Worm (Caenorhabditis elegans): ENCODE measurements around the gene npp-26.

Gene npp-26

ce11 chrIV:4749155-4749554 lies 15.4 kb upstream of the npp-26 start:
- peak; percentile 4 for TF ChIP-seq sma-9 (GFP tag; optimal IDR thresholded peaks at IDR 0.05)
- TF ChIP-seq sma-9 (tag; optimal IDR thresholded peaks at IDR 0.05): no peak
- TF ChIP-seq nhr-237 (tag; optimal IDR thresholded peaks at IDR 0.05): no peak

ce11 chrIV:4749728-4750278 lies 14.7 kb upstream of the npp-26 start, which contains the start of the genes rpl-20 and Y17G9B.5:
Gene rpl-20 (minus strand): TSS chrIV:4749778.
Gene Y17G9B.5 (plus strand): TSS chrIV:4750240.
- TF ChIP-seq R02D3.7 (tag; optimal IDR thresholded peaks at IDR 0.05) (peak; percentile 100), ama-1 (optimal IDR thresholded peaks at IDR 0.05) (peak; percentile 95), unc-55 (GFP tag; optimal IDR thresholded peaks at IDR 0.05) (peak; percentile 100), nhr-12 (tag; optimal IDR thresholded peaks at IDR 0.05) (peak; percentile 83), dmd-4 (tag; optimal IDR thresholded peaks at IDR 0.05) (peak; percentile 84), ceh-82 (tag; optimal IDR thresholded peaks at IDR 0.05) (peak; percentile 97), sma-3 (GFP tag; optimal IDR thresholded peaks at IDR 0.05) (peak; percentile 100), nhr-10 (tag; optimal IDR thresholded peaks at IDR 0.05) (peak; percentile 96), mbf-1 (tag; optimal IDR thresholded peaks at IDR 0.05) (peak; percentile 71), lin-11 (tag; optimal IDR thresholded peaks at IDR 0.05) (peak; percentile 98), peb-1 (tag; optimal IDR thresholded peaks at IDR 0.05) (no peak), nhr-6 (tag; optimal IDR thresholded peaks at IDR 0.05) (peak; percentile 100), zag-1 (tag; optimal IDR thresholded peaks at IDR 0.05) (peak; percentile 98), elt-1 (tag; optimal IDR thresholded peaks at IDR 0.05) (peak; percentile 52), C34F6.9 (tag; optimal IDR thresholded peaks at IDR 0.05) (peak; percentile 100), nhr-23 (tag; optimal IDR thresholded peaks at IDR 0.05) (no peak), nhr-237 (tag; optimal IDR thresholded peaks at IDR 0.05) (peak; percentile 94), nhr-21 (tag; optimal IDR thresholded peaks at IDR 0.05) (peak; percentile 100), alr-1 (tag; optimal IDR thresholded peaks at IDR 0.05) (peak; percentile 97), mab-5 (tag; optimal IDR thresholded peaks at IDR 0.05) (peak; percentile 98), elt-3 (tag; optimal IDR thresholded peaks at IDR 0.05) (no peak), lsy-2 (tag; optimal IDR thresholded peaks at IDR 0.05) (peak; percentile 100), ztf-1 (GFP tag; conservative IDR thresholded peaks at IDR 0.05) (peak; percentile 84; the same call in 1 of the 2 replicates), ztf-4 (tag; optimal IDR thresholded peaks at IDR 0.05) (peak; percentile 100), mdl-1 (tag; optimal IDR thresholded peaks at IDR 0.05) (peak; percentile 54 to 94), unc-62 (GFP tag; optimal IDR thresholded peaks at IDR 0.05) (peak; percentile 100), crh-2 (tag; optimal IDR thresholded peaks at IDR 0.05) (peak; percentile 100), egl-27 (tag; optimal IDR thresholded peaks at IDR 0.05) (peak; percentile 100), lin-13 (GFP tag; optimal IDR thresholded peaks at IDR 0.05) (peak; percentile 99), nhr-25 (tag; optimal IDR thresholded peaks at IDR 0.05) (peak; percentile 100), snpc-4 (tag; optimal IDR thresholded peaks at IDR 0.05) (peak; percentile 95), F13H6.1 (tag; optimal IDR thresholded peaks at IDR 0.05) (peak; percentile 100), ceh-16 (tag; optimal IDR thresholded peaks at IDR 0.05) (peak; percentile 99), gmeb-1 (tag; optimal IDR thresholded peaks at IDR 0.05) (peak; percentile 98), aly-2 (tag; optimal IDR thresholded peaks at IDR 0.05) (no peak), blmp-1 (tag; optimal IDR thresholded peaks at IDR 0.05; ENCODE audit: insufficient read depth) (peak; percentile 98), sma-9 (GFP tag; optimal IDR thresholded peaks at IDR 0.05) (peak; percentile 100), sma-9 (tag; optimal IDR thresholded peaks at IDR 0.05) (no peak), nhr-77 (tag; optimal IDR thresholded peaks at IDR 0.05) (peak; percentile 95), sem-4 (tag; optimal IDR thresholded peaks at IDR 0.05) (peak; percentile 100), lin-39 (tag; optimal IDR thresholded peaks at IDR 0.05) (peak; percentile 94), fos-1 (tag; optimal IDR thresholded peaks at IDR 0.05) (peak; percentile 100), skn-1 (tag; optimal IDR thresholded peaks at IDR 0.05) (peak; percentile 97), Y55F3AM.14 (GFP tag; optimal IDR thresholded peaks at IDR 0.05) (peak; percentile 100), ztf-11 (tag; optimal IDR thresholded peaks at IDR 0.05) (peak; percentile 74), unc-39 (tag; optimal IDR thresholded peaks at IDR 0.05) (peak; percentile 77), nhr-11 (tag; optimal IDR thresholded peaks at IDR 0.05) (peak; percentile 85), nhr-129 (tag; optimal IDR thresholded peaks at IDR 0.05) (peak; percentile 99), ZK546.5 (tag; optimal IDR thresholded peaks at IDR 0.05) (peak; percentile 94)
